Worm (Caenorhabditis elegans): ENCODE results near the gene R05H11.2.

- TF ChIP-seq ref-1 (GFP tag; conservative IDR thresholded peaks at IDR 0.05) (no peak), flt-1 (GFP tag; IDR thresholded peaks at IDR 0.05) (no peak), med-1 (GFP tag; optimal IDR thresholded peaks at IDR 0.05; ENCODE audit: insufficient read depth) (no peak), cog-1 (tag; optimal IDR thresholded peaks at IDR 0.05) (no peak), tab-1 (GFP tag; IDR thresholded peaks at IDR 0.05) (no peak), T22C8.4 (GFP tag; IDR thresholded peaks at IDR 0.05) (no peak)
Observed at ce11 chrIII:6820343-6820985, 22.4 kb downstream of the R05H11.2 start, which contains the start of gene ten-1.
